Fruit fly (Drosophila melanogaster): ENCODE data around the gene Fancm.
A peak's percentile ranks its signal among the peaks of the same experiment; 100 is the strongest.

Fancm gene

DNA sequence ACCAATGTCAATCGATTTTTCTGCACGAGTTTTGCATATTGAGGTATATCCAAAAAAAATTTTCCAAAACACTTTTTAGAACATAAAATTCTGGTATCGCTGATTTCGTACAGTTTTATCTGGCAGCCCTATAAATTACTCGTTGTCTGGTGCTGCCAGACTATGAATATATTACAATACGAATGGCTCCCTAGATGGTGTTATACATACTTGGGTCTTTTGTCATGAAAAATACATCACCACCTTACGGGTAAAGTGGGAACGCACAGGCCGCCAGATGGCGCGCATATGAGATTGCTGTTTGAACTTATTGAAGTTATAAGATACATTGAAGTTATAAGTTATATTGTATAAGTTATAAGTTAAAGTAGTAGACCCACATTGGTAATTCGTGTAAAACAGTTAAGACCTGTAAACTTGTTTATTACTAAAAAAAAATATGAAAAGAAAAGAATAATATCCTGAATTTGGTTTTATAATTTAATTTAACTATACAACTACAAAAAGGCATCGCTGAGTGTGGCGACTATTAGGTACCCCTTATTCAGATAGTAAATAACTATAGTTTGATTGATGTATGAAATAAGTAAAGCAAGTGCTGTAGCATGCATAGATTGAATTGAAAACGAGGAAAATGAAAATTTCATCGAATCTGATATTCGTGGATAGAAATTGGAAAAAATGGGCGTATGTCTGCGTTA is 5.7 kb downstream of the Fancm start (continued):
- TF ChIP-seq CG4854 (GFP tag; optimal IDR thresholded peaks at IDR 0.05) (peak; percentile 29), CG8478 (optimal IDR thresholded peaks at IDR 0.05) (peak; percentile 32), Side (GFP tag; optimal IDR thresholded peaks at IDR 0.05) (peak; percentile 20), CG12155 (GFP tag; optimal IDR thresholded peaks at IDR 0.05) (peak; percentile 42), Oaz (GFP tag; IDR thresholded peaks at IDR 0.05) (peak; percentile 36; the same call in 1 of the 2 replicates), jigr1 (GFP tag; IDR thresholded peaks at IDR 0.05) (no peak), Hr51 (GFP tag; optimal IDR thresholded peaks at IDR 0.05) (peak in 1 of 2 experiments; percentile 34), CG6175 (GFP tag; IDR thresholded peaks at IDR 0.05) (0 out of 3 replicates have a peak, but pooled peaks have one; percentile 22), zfh1 (GFP tag; IDR thresholded peaks at IDR 0.05) (peak; percentile 77), NK7.1 (GFP tag; optimal IDR thresholded peaks at IDR 0.05) (no peak), CG10959 (GFP tag; IDR thresholded peaks at IDR 0.05) (peak; percentile 60), gsb-n (tag; optimal IDR thresholded peaks at IDR 0.05) (no peak), Taf1 (GFP tag; IDR thresholded peaks at IDR 0.05) (no peak), CG13894 (tag; optimal IDR thresholded peaks at IDR 0.05) (no peak), wek (GFP tag; optimal IDR thresholded peaks at IDR 0.05) (peak; percentile 24), bbx (GFP tag; IDR thresholded peaks at IDR 0.05; ENCODE audit: partially characterized antibody) (no peak), Awh (GFP tag; IDR thresholded peaks at IDR 0.05) (peak; percentile 63), CG11696 (GFP tag; IDR thresholded peaks at IDR 0.05) (no peak), so (GFP tag; IDR thresholded peaks at IDR 0.05) (no peak; the same call in 2 of the 3 replicates), CG30020 (tag; optimal IDR thresholded peaks at IDR 0.05) (no peak), CG31365 (tag; optimal IDR thresholded peaks at IDR 0.05) (peak; percentile 57), ap (GFP tag; IDR thresholded peaks at IDR 0.05) (no peak), peb (GFP tag; IDR thresholded peaks at IDR 0.05) (no peak), CG7372 (GFP tag; IDR thresholded peaks at IDR 0.05) (peak; percentile 7; the same call in 1 of the 2 replicates), rib (GFP tag; IDR thresholded peaks at IDR 0.05) (no peak), Gsc (GFP tag; IDR thresholded peaks at IDR 0.05) (no peak), phol (tag; optimal IDR thresholded peaks at IDR 0.05) (peak; percentile 41), Usf (GFP tag; optimal IDR thresholded peaks at IDR 0.05) (peak; percentile 15), Opbp (GFP tag; IDR thresholded peaks at IDR 0.05; ENCODE audit: partially characterized antibody) (peak; percentile 69; the same call in 2 of the 3 replicates), CG11695 (GFP tag; IDR thresholded peaks at IDR 0.05) (no peak), fd3F (GFP tag; optimal IDR thresholded peaks at IDR 0.05) (peak; percentile 32), org-1 (GFP tag; optimal IDR thresholded peaks at IDR 0.05) (no peak), mam (GFP tag; optimal IDR thresholded peaks at IDR 0.05) (peak; percentile 47), Blimp-1 (GFP tag; optimal IDR thresholded peaks at IDR 0.05) (peak; percentile 33), tap (tag; optimal IDR thresholded peaks at IDR 0.05) (no peak), CG16863 (GFP tag; optimal IDR thresholded peaks at IDR 0.05) (peak; percentile 28), Atf-2 (GFP tag; optimal IDR thresholded peaks at IDR 0.05) (peak; percentile 11), trem (tag; optimal IDR thresholded peaks at IDR 0.05) (peak; percentile 51), Doc2 (GFP tag; IDR thresholded peaks at IDR 0.05) (no peak), kay (GFP tag; optimal IDR thresholded peaks at IDR 0.05) (no peak), Oli (tag; optimal IDR thresholded peaks at IDR 0.05) (peak; percentile 36), CG14014 (GFP tag; IDR thresholded peaks at IDR 0.05) (0 out of 2 replicates have a peak, but pooled peaks have one; percentile 29), sr (GFP tag; IDR thresholded peaks at IDR 0.05) (no peak), Jarid2 (GFP tag; optimal IDR thresholded peaks at IDR 0.05) (peak; percentile 30), lov (optimal IDR thresholded peaks at IDR 0.05) (no peak), lov (GFP tag; IDR thresholded peaks at IDR 0.05) (peak; percentile 72; the same call in 2 of the 3 replicates), CG17568 (GFP tag; optimal IDR thresholded peaks at IDR 0.05) (no peak), kah (GFP tag; optimal IDR thresholded peaks at IDR 0.05) (no peak), toy (GFP tag; IDR thresholded peaks at IDR 0.05) (no peak), yki (optimal IDR thresholded peaks at IDR 0.05) (no peak), CG10147 (GFP tag; optimal IDR thresholded peaks at IDR 0.05) (no peak)

Data from whole organism, embryonic.